Fruit fly (Drosophila melanogaster) whole organism, pupa: ENCODE measurements around the gene SCCRO4.

Experiments
- CG10348 ChIP-seq: fragments of 200-800 bp; sonication (Bioruptor generic); IDR thresholded peaks from 2 replicates; pipeline ENCODE4 v1.3.6; 2022; ENCODE audit warnings: missing biosample characterization, missing genetic modification characterization
- CG12605 ChIP-seq: fragments of 200-800 bp; sonication (Bioruptor generic); IDR thresholded peaks from 2 replicates; pipeline ENCODE4 v1.3.6; 2022; ENCODE audit warnings: missing biosample characterization, missing genetic modification characterization
- CG13204 ChIP-seq: fragments of 200-800 bp; sonication (Bioruptor generic); optimal IDR thresholded peaks from 2 replicates; lab custom pipeline; 2018; ENCODE audit warnings: missing biosample characterization, mild to moderate bottlenecking, missing genetic modification characterization, moderate library complexity
- CG14655 ChIP-seq: fragments of 200-800 bp; sonication (Bioruptor generic); optimal IDR thresholded peaks from 3 replicates; lab custom pipeline; 2017; ENCODE audit warnings: mild to moderate bottlenecking, missing biosample characterization, missing genetic modification reagents, missing genetic modification characterization
- CG15710 ChIP-seq: fragments of 200-800 bp; sonication (Bioruptor generic); optimal IDR thresholded peaks from 2 replicates; lab custom pipeline; 2018; ENCODE audit warnings: missing biosample characterization, mild to moderate bottlenecking, missing genetic modification characterization, moderate library complexity
- CG17806 ChIP-seq: fragments of 200-800 bp; sonication (Bioruptor generic); optimal IDR thresholded peaks from 2 replicates; lab custom pipeline; 2018; ENCODE audit warnings: missing biosample characterization, mild to moderate bottlenecking, missing genetic modification characterization, moderate library complexity
- CG32121 ChIP-seq: fragments of 200-800 bp; sonication (Bioruptor generic); IDR thresholded peaks from 2 replicates; pipeline ENCODE4 v1.3.6; 2022; ENCODE audit warnings: missing biosample characterization, missing genetic modification characterization
- CG34367 ChIP-seq: fragments of 200-800 bp; sonication (Bioruptor generic); optimal IDR thresholded peaks from 2 replicates; lab custom pipeline; 2018; ENCODE audit warnings: missing biosample characterization, mild to moderate bottlenecking, missing genetic modification characterization
- CG4496 ChIP-seq: fragments of 200-800 bp; sonication (Bioruptor generic); IDR thresholded peaks from 3 replicates; pipeline ENCODE4 v1.3.6; 2022; ENCODE audit warnings: missing biosample characterization, missing genetic modification characterization
- CG8159 ChIP-seq: fragments of 200-800 bp; sonication (Bioruptor generic); optimal IDR thresholded peaks from 3 replicates; lab custom pipeline; 2018; ENCODE audit warnings: missing biosample characterization, mild to moderate bottlenecking, missing genetic modification characterization, moderate library complexity
- CG8301 ChIP-seq: fragments of 200-800 bp; sonication (Bioruptor generic); optimal IDR thresholded peaks from 2 replicates; lab custom pipeline; 2018; ENCODE audit warnings: missing biosample characterization, mild to moderate bottlenecking, missing genetic modification characterization
- CG9948 ChIP-seq: fragments of 200-800 bp; sonication (Bioruptor generic); optimal IDR thresholded peaks from 2 replicates; lab custom pipeline; 2018; ENCODE audit warnings: missing biosample characterization, mild to moderate bottlenecking, missing genetic modification characterization, moderate library complexity
- D1 ChIP-seq: fragments of 200-800 bp; sonication (Bioruptor generic); optimal IDR thresholded peaks from 2 replicates; lab custom pipeline; 2018; ENCODE audit warnings: missing biosample characterization, mild to moderate bottlenecking, missing genetic modification characterization, moderate library complexity
- EcR ChIP-seq: fragments of 200-800 bp; sonication (Bioruptor generic); optimal IDR thresholded peaks from 3 replicates; lab custom pipeline; 2019; ENCODE audit warnings: missing biosample characterization, missing genetic modification characterization, mild to moderate bottlenecking, moderate library complexity, missing genetic modification reagents
- Ets98B ChIP-seq: fragments of 200-800 bp; sonication (Bioruptor generic); IDR thresholded peaks from 2 replicates; pipeline ENCODE4 v1.3.6; 2022; ENCODE audit warnings: missing biosample characterization, missing genetic modification characterization
- Pif1A ChIP-seq: fragments of 200-800 bp; sonication (Bioruptor generic); optimal IDR thresholded peaks from 3 replicates; lab custom pipeline; 2016; ENCODE audit warnings: missing biosample characterization, missing genetic modification characterization
- Pif1B ChIP-seq: fragments of 200-800 bp; sonication (Bioruptor generic); optimal IDR thresholded peaks from 3 replicates; lab custom pipeline; 2016; ENCODE audit warnings: missing biosample characterization, missing genetic modification characterization
- Snoo ChIP-seq: fragments of 200-800 bp; sonication (Bioruptor generic); optimal IDR thresholded peaks from 3 replicates; lab custom pipeline; 2017; ENCODE audit warnings: missing biosample characterization, mild to moderate bottlenecking, missing genetic modification characterization, inconsistent platforms
- fd96Ca ChIP-seq: fragments of 200-800 bp; sonication (Bioruptor generic); IDR thresholded peaks from 3 replicates; pipeline ENCODE4 v1.3.6; 2022; ENCODE audit warnings: missing biosample characterization, missing genetic modification characterization
- gl ChIP-seq: fragments of 200-800 bp; sonication (Bioruptor generic); optimal IDR thresholded peaks from 2 replicates; lab custom pipeline; 2018; ENCODE audit warnings: missing biosample characterization, mild to moderate bottlenecking, missing genetic modification characterization
- rn ChIP-seq: fragments of 200-800 bp; sonication (Bioruptor generic); IDR thresholded peaks from 2 replicates; pipeline ENCODE4 v1.3.6; 2022; ENCODE audit warnings: missing biosample characterization, missing genetic modification characterization

Gene SCCRO4

dm6 chr3L:20349333-20349924 is 50.2 kb downstream of the SCCRO4 start:
- TF ChIP-seq CG15710 (tag; lab: Kevin White, UChicago): no peak
- TF ChIP-seq rn: no peak
- TF ChIP-seq CG10348 (GFP tag; lab: Robert Waterston, UW): no peak
- no peak for TF ChIP-seq CG13204
- TF ChIP-seq CG4496: 0 out of 3 replicates have a peak, but pooled peaks have one; percentile 39
- no peak for TF ChIP-seq CG34367
- TF ChIP-seq gl (tag; lab: Kevin White, UChicago): no peak
- no peak for TF ChIP-seq Pif1B (GFP tag; lab: Kevin White, UChicago)
- TF ChIP-seq CG14655 (GFP tag; lab: Kevin White, UChicago): no peak
- no peak for TF ChIP-seq Snoo (tag; lab: Kevin White, UChicago)
- no peak for TF ChIP-seq CG17806
- TF ChIP-seq fd96Ca (GFP tag; lab: Robert Waterston, UW): no peak; the same call in 2 of the 3 replicates
- TF ChIP-seq CG12605 (GFP tag; lab: Robert Waterston, UW): 0 out of 2 replicates have a peak, but pooled peaks have one; percentile 46
- TF ChIP-seq Ets98B (GFP tag; lab: Robert Waterston, UW): peak; percentile 44; the same call in 1 of the 2 replicates
- 0 out of 2 replicates have a peak, but pooled peaks have one; percentile 29 for TF ChIP-seq CG32121 (GFP tag; lab: Robert Waterston, UW)
- TF ChIP-seq CG8159: no peak
- no peak for TF ChIP-seq Pif1A (GFP tag; lab: Kevin White, UChicago)
- TF ChIP-seq CG8301 (tag; lab: Kevin White, UChicago): no peak
- TF ChIP-seq EcR (GFP tag; lab: Kevin White, UChicago): peak; percentile 95
- TF ChIP-seq CG9948 (tag; lab: Kevin White, UChicago): no peak
- TF ChIP-seq D1 (tag; lab: Kevin White, UChicago): no peak

- TF ChIP-seq CG4496 (no peak), fd96Ca (GFP tag; lab: Robert Waterston, UW) (no peak), CG12605 (GFP tag; lab: Robert Waterston, UW) (no peak), CG10348 (GFP tag; lab: Robert Waterston, UW) (no peak), CG17806 (no peak), CG15710 (tag; lab: Kevin White, UChicago) (no peak), EcR (GFP tag; lab: Kevin White, UChicago) (no peak), CG32121 (GFP tag; lab: Robert Waterston, UW) (no peak), D1 (tag; lab: Kevin White, UChicago) (no peak), Snoo (tag; lab: Kevin White, UChicago) (no peak), Ets98B (GFP tag; lab: Robert Waterston, UW) (no peak), CG8159 (no peak), CG14655 (GFP tag; lab: Kevin White, UChicago) (no peak)
These were observed 53.9 kb downstream of the SCCRO4 start, which contains the start of gene CG5618 for dm6 chr3L:20353149-20353548. TSS of gene CG5618 (plus strand) at chr3L:20353449.

- TF ChIP-seq CG32121 (GFP tag; lab: Robert Waterston, UW) (0 out of 2 replicates have a peak, but pooled peaks have one; percentile 9), CG8159 (peak; percentile 87), CG12605 (GFP tag; lab: Robert Waterston, UW) (0 out of 2 replicates have a peak, but pooled peaks have one; percentile 13), Ets98B (GFP tag; lab: Robert Waterston, UW) (no peak), CG13204 (no peak), CG14655 (GFP tag; lab: Kevin White, UChicago) (no peak), CG34367 (no peak)
These were observed 54.6 kb downstream of the SCCRO4 start for dm6 chr3L:20353726-20354332.

dm6 chr3L:20354363-20354762 is 55.2 kb downstream of the SCCRO4 start:
- no peak for TF ChIP-seq fd96Ca (GFP tag; lab: Robert Waterston, UW)

- TF ChIP-seq CG17806 (no peak), EcR (GFP tag; lab: Kevin White, UChicago) (peak; percentile 82), fd96Ca (GFP tag; lab: Robert Waterston, UW) (no peak), Ets98B (GFP tag; lab: Robert Waterston, UW) (no peak)
These were observed 55.7 kb downstream of the SCCRO4 start for dm6 chr3L:20354872-20355271.

- TF ChIP-seq CG8159 (no peak), D1 (tag; lab: Kevin White, UChicago) (no peak), CG10348 (GFP tag; lab: Robert Waterston, UW) (no peak)
These were observed 57.4 kb downstream of the SCCRO4 start, which contains the start of gene kin17 for dm6 chr3L:20356613-20357012. TSS of gene kin17 (plus strand) at chr3L:20356807.

- no peak for TF ChIP-seq Snoo (tag; lab: Kevin White, UChicago)
- no peak for TF ChIP-seq CG34367
- no peak for TF ChIP-seq CG17806
- TF ChIP-seq CG10348 (GFP tag; lab: Robert Waterston, UW): no peak
- TF ChIP-seq CG13204: no peak
- no peak for TF ChIP-seq CG4496
- TF ChIP-seq D1 (tag; lab: Kevin White, UChicago): no peak
- TF ChIP-seq CG14655 (GFP tag; lab: Kevin White, UChicago): no peak
- no peak for TF ChIP-seq CG8159
- TF ChIP-seq fd96Ca (GFP tag; lab: Robert Waterston, UW): no peak
These were observed 59.0 kb downstream of the SCCRO4 start, which contains the start of gene CG5665 for dm6 chr3L:20358212-20358611. TSS of gene CG5665 (plus strand) at chr3L:20358512.
